Worm (Caenorhabditis elegans): ENCODE measurements around the gene efn-3.

efn-3 gene

DNA sequence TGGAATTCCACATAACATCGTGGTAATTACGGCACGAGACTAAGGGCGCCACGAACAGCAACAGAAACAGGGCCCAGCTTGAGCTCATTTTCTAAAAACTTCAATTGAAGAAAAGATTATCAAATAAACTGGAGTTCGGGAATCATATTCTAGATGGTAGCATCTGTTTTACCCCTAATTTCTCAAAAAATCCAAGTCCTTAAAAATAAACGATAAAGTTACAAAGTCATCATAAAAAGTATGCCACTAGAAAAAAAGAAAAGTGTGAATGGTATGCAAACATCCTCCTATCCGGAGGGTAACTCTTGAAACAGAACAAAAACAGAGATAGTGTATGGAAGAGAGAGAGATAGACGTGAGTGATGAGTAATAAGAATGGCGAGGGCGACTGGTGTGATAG is at the start of gene efn-3:
efn-3 (minus strand) TSS at position 101 of the 400 bp plus-strand sequence.
- no peak for TF ChIP-seq ama-1 (optimal IDR thresholded peaks at IDR 0.05)
- no peak for TF ChIP-seq sea-1 (GFP tag; conservative IDR thresholded peaks at IDR 0.05)
- TF ChIP-seq ets-7 (tag; optimal IDR thresholded peaks at IDR 0.05): no peak
- TF ChIP-seq hmbx-1 (tag; optimal IDR thresholded peaks at IDR 0.05): no peak

DNA sequence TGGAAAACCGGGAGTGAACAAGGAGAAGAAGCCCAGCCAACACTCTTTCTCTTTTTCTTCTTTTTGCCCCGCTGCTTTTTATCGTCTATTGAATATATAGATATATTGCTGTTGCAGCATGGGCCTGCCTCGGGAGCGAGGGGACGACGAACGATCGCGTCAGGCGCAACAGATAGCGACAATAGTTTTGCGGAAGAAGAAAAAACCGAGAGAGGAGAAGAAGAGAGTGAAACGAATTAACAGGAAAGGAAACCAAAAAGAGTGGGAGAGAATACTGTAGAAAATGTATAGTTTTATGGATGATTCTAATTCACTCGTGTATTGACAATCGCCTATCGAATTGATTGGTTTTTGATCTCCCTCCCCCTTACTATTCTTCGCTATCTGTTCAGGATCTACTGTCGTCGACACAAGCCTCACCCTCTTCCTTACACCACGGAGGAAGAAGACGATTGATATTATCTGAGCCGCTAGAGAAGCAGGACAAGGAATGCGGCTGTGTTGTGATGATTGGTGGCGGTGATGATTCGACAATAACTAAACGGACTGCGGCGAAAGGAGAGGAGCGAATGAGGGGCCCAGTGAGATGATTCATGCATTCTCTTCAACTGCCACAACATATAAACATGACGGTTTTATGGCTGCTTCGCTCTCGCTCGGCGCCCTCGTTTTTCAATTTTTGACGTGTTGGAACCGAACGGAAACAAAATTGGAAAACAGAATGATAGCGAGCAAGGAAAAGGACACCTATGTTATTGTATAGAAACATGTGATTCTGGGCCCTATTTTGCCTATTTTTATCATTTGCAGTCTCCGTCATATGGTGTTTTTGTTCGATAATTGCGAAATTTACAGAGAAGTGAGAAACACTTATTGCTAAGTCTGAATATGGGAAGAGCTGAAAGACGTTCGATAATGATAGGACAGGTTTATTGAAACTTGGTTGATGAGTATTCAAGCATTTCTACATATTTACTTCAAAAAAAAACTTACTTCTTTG is 49.3 kb upstream of the efn-3 start:
- TF ChIP-seq ceh-13 (GFP tag; optimal IDR thresholded peaks at IDR 0.05) (no peak), flt-1 (GFP tag; IDR thresholded peaks at IDR 0.05) (no peak), scrt-1 (GFP tag; IDR thresholded peaks at IDR 0.05) (no peak), F13C5.2 (tag; optimal IDR thresholded peaks at IDR 0.05) (no peak)

- TF ChIP-seq F13C5.2 (tag; optimal IDR thresholded peaks at IDR 0.05) (no peak), scrt-1 (GFP tag; IDR thresholded peaks at IDR 0.05) (no peak), ceh-13 (GFP tag; optimal IDR thresholded peaks at IDR 0.05) (no peak), flt-1 (GFP tag; IDR thresholded peaks at IDR 0.05) (no peak), ama-1 (optimal IDR thresholded peaks at IDR 0.05) (no peak), pes-1 (GFP tag; IDR thresholded peaks at IDR 0.05) (no peak), hmg-4 (GFP tag; optimal IDR thresholded peaks at IDR 0.05) (no peak), ceh-36 (tag; optimal IDR thresholded peaks at IDR 0.05) (no peak), aly-1 (tag; optimal IDR thresholded peaks at IDR 0.05) (no peak), tbx-11 (GFP tag; IDR thresholded peaks at IDR 0.05) (no peak), sea-1 (GFP tag; conservative IDR thresholded peaks at IDR 0.05) (no peak), ets-7 (tag; optimal IDR thresholded peaks at IDR 0.05) (no peak)
Observed at ce11 chrX:13525094-13525493, 47.8 kb upstream of the efn-3 start.

DNA sequence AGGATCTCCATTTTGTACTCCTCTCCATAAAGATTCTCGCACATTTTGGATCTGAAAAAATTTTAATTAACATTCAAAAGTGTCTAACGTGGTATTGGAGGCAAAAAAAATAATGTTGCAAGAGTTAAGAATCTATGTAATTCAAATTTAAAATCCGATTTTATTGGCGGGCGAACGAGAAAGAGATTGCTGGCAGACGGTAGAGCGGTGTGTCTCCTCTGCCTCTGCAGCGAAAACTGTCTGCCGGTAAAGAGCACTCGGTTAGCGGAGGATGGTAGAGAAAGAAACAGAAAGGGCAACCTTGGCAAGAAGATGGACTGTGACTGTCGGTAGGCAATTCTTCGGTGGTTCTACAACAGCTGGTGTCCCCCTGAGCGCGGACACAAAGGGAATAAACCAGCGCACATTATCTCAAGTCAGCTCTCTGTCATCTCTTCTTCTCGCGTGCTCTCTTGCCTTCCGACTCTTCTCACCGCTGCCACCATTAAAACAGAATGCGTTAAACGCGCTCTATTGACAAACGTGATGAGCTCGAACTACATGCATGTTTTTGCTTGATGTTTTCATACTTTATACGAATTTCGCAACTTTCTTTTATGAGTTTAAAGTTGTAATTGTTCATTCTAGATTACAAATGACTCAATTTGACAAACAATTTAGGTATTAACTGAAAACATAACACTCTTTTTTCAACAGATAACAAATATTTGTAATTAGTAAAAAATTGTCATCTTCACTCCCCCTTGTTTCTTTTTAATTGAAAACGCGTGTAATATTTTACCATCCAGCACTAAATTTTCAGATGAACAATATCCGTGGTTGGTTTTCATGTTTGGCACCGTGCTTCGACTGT is 41.8 kb upstream of the efn-3 start, which contains the start of the genes cdk-4 and F18H3.1:
cdk-4 (minus strand) TSS at position 51 of the 853 bp plus-strand sequence.
F18H3.1 (plus strand) TSS at position 803 of the 853 bp plus-strand sequence.
- 0 out of 2 replicates have a peak, but pooled peaks have one; percentile 8 for TF ChIP-seq pes-1 (GFP tag; IDR thresholded peaks at IDR 0.05)
- no peak for TF ChIP-seq ceh-13 (GFP tag; optimal IDR thresholded peaks at IDR 0.05)
- no peak for TF ChIP-seq tbx-11 (GFP tag; IDR thresholded peaks at IDR 0.05)
- peak; percentile 69 for TF ChIP-seq hmg-4 (GFP tag; optimal IDR thresholded peaks at IDR 0.05)
- TF ChIP-seq F13C5.2 (tag; optimal IDR thresholded peaks at IDR 0.05): peak; percentile 43
- TF ChIP-seq ama-1 (optimal IDR thresholded peaks at IDR 0.05): no peak
- no peak for TF ChIP-seq aly-1 (tag; optimal IDR thresholded peaks at IDR 0.05)

ce11 chrX:13514384-13514783 is 37.1 kb upstream of the efn-3 start:
- TF ChIP-seq hnd-1 (tag; optimal IDR thresholded peaks at IDR 0.05): no peak
- TF ChIP-seq tbx-11 (GFP tag; IDR thresholded peaks at IDR 0.05): no peak
- TF ChIP-seq ama-1 (optimal IDR thresholded peaks at IDR 0.05): no peak
- no peak for TF ChIP-seq sea-1 (GFP tag; conservative IDR thresholded peaks at IDR 0.05)
- TF ChIP-seq aly-1 (tag; optimal IDR thresholded peaks at IDR 0.05): no peak
- TF ChIP-seq B0310.2 (tag; optimal IDR thresholded peaks at IDR 0.05): no peak
- TF ChIP-seq F13C5.2 (tag; optimal IDR thresholded peaks at IDR 0.05): no peak

DNA sequence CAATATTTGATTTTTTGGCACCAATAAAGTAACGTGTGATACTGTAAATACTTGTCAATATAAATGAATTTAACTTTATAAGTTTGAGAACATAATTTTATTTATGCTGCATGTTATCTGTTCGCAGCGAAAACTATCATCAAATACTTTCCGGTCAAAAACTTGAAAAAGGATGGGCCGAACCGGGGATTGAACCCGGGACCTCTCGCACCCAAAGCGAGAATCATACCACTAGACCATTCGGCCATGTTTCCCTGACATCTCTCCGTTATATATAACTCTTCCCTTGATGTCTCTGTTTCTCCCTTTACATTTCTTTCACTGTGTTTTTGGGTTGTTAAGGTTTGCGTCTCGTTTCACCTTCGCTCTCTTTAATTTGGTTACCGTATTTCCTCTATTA is 34.5 kb upstream of the efn-3 start:
- peak; percentile 90 for TF ChIP-seq pes-1 (GFP tag; IDR thresholded peaks at IDR 0.05)
- TF ChIP-seq hnd-1 (tag; optimal IDR thresholded peaks at IDR 0.05): peak; percentile 73
- TF ChIP-seq tra-4 (tag; optimal IDR thresholded peaks at IDR 0.05): peak; percentile 36
- peak; percentile 86 for TF ChIP-seq tbx-37 (GFP tag; conservative IDR thresholded peaks at IDR 0.05)
- TF ChIP-seq sea-1 (GFP tag; conservative IDR thresholded peaks at IDR 0.05): peak; percentile 92
- peak; percentile 87 for TF ChIP-seq F13C5.2 (tag; optimal IDR thresholded peaks at IDR 0.05)
- TF ChIP-seq ets-7 (tag; optimal IDR thresholded peaks at IDR 0.05): peak; percentile 72
- peak; percentile 86 for TF ChIP-seq hmg-4 (GFP tag; optimal IDR thresholded peaks at IDR 0.05)
- TF ChIP-seq aly-1 (tag; optimal IDR thresholded peaks at IDR 0.05): peak; percentile 76
- TF ChIP-seq hmbx-1 (tag; optimal IDR thresholded peaks at IDR 0.05): peak; percentile 63
- TF ChIP-seq ceh-13 (GFP tag; optimal IDR thresholded peaks at IDR 0.05): peak; percentile 69
- TF ChIP-seq B0310.2 (tag; optimal IDR thresholded peaks at IDR 0.05): peak; percentile 73
- TF ChIP-seq ceh-36 (tag; optimal IDR thresholded peaks at IDR 0.05): peak; percentile 70
- TF ChIP-seq scrt-1 (GFP tag; IDR thresholded peaks at IDR 0.05): peak; percentile 87
- TF ChIP-seq flt-1 (GFP tag; IDR thresholded peaks at IDR 0.05): peak; percentile 86
- TF ChIP-seq ama-1 (optimal IDR thresholded peaks at IDR 0.05): no peak
- TF ChIP-seq tbx-11 (GFP tag; IDR thresholded peaks at IDR 0.05): peak; percentile 84

DNA sequence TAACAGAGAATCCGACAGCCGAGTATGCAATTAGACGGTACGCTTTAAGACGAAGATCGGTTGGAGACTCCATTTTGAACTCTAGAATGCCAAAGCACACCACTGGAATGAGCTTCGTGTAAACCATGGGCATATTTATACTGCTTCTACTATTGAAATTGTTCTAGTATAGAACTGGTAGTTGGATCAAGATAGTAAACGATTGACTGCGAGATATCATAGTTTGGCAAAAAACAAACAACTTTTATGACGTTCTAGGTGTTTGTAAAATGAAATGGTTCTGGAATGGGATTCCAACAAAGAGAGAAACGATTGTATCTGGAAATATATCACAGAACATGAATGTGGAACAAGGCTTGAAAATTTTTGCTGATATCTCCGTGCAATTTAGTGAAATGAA is 33.7 kb upstream of the efn-3 start, which contains the start of gene col-185:
col-185 (minus strand) TSS at position 101 of the 400 bp plus-strand sequence.
- TF ChIP-seq pes-1 (GFP tag; IDR thresholded peaks at IDR 0.05): no peak
- no peak for TF ChIP-seq flt-1 (GFP tag; IDR thresholded peaks at IDR 0.05)
- no peak for TF ChIP-seq aly-1 (tag; optimal IDR thresholded peaks at IDR 0.05)
- TF ChIP-seq scrt-1 (GFP tag; IDR thresholded peaks at IDR 0.05): no peak
- no peak for TF ChIP-seq ets-7 (tag; optimal IDR thresholded peaks at IDR 0.05)
- no peak for TF ChIP-seq sea-1 (GFP tag; conservative IDR thresholded peaks at IDR 0.05)
- no peak for TF ChIP-seq ama-1 (optimal IDR thresholded peaks at IDR 0.05)
- TF ChIP-seq tbx-37 (GFP tag; conservative IDR thresholded peaks at IDR 0.05): no peak
- no peak for TF ChIP-seq F13C5.2 (tag; optimal IDR thresholded peaks at IDR 0.05)
- no peak for TF ChIP-seq ceh-13 (GFP tag; optimal IDR thresholded peaks at IDR 0.05)
- TF ChIP-seq hmbx-1 (tag; optimal IDR thresholded peaks at IDR 0.05): no peak
